Worm (Caenorhabditis elegans) whole organism, L1 larva: ENCODE data around the gene str-66.

Experiments
- aha-1 ChIP-seq: fragments of 150-350 bp; optimal IDR thresholded peaks from 2 replicates; lab custom pipeline; 2014; ENCODE audit warnings: missing biosample characterization, missing genetic modification characterization
- blmp-1 ChIP-seq: fragments of 150-350 bp; optimal IDR thresholded peaks from 2 replicates; lab custom pipeline; 2014; ENCODE audit warnings: missing biosample characterization, missing genetic modification characterization
- elt-3 ChIP-seq, 6 experiments: fragments of 150-350 bp in 1 of 6; sonication (generic microtip); optimal IDR thresholded peaks; 2 replicates each; lab custom pipeline; 2017 to 2018; ENCODE audit warnings: missing biosample characterization in 6 of 6, missing genetic modification characterization in 6 of 6, inconsistent platforms in 1 of 6
- lin-13 ChIP-seq: fragments of 150-350 bp; optimal IDR thresholded peaks from 2 replicates; lab custom pipeline; 2014; ENCODE audit warnings: missing biosample characterization, missing genetic modification reagents, missing genetic modification characterization
- nhr-20 ChIP-seq: sonication (generic microtip); optimal IDR thresholded peaks from 2 replicates; lab custom pipeline; 2016; ENCODE audit warnings: mild to moderate bottlenecking, missing genetic modification characterization, missing compliant biosample characterization
- pqm-1 ChIP-seq: sonication (generic microtip); optimal IDR thresholded peaks from 3 replicates; lab custom pipeline; 2017; ENCODE audit warnings: missing biosample characterization, missing genetic modification characterization
- skn-1 ChIP-seq: fragments of 150-350 bp; optimal IDR thresholded peaks from 2 replicates; lab custom pipeline; 2014; ENCODE audit warnings: missing biosample characterization, missing genetic modification characterization
- sox-4 ChIP-seq: sonication (generic microtip); optimal IDR thresholded peaks from 2 replicates; lab custom pipeline; 2016; ENCODE audit warnings: missing genetic modification characterization, missing compliant biosample characterization

ce11 chrV:3144494-3144893, 40.5 kb upstream of the str-66 start, which contains the start of gene srab-10:
- no peak for TF ChIP-seq sox-4 (tag; lab: Kevin White, UChicago)
- TF ChIP-seq aha-1 (tag; lab: Kevin White, UChicago), result no peak
- TF ChIP-seq elt-3 (tag; optimal IDR thresholded peaks at IDR 0.05; lab: Kevin White, UChicago), result no peak
- TF ChIP-seq blmp-1 (tag; lab: Kevin White, UChicago), result no peak
- no peak for TF ChIP-seq lin-13 (GFP tag; lab: Kevin White, UChicago)
- TF ChIP-seq nhr-20, result no peak
- TF ChIP-seq pqm-1 (tag; lab: Kevin White, UChicago), result no peak
- TF ChIP-seq skn-1 (tag; lab: Kevin White, UChicago), result no peak
